Worm (Caenorhabditis elegans) whole organism, young adult: Measurements from ENCODE around the gene clec-10.

Experiments
- B0261.1 ChIP-seq: sonication (generic microtip); optimal IDR thresholded peaks from 2 replicates; lab custom pipeline; 2016; ENCODE audit warnings: mild to moderate bottlenecking, missing genetic modification characterization, moderate library complexity, missing compliant biosample characterization
- C06A6.2 ChIP-seq: fragments of 200-800 bp; sonication (Bioruptor generic); conservative IDR thresholded peaks from 2 replicates; pipeline ENCODE4 v1.3.6; 2022; ENCODE audit warnings: missing genetic modification characterization, missing compliant biosample characterization
- F10E7.11 ChIP-seq: sonication (generic microtip); optimal IDR thresholded peaks from 2 replicates; lab custom pipeline; 2017; ENCODE audit warnings: mild to moderate bottlenecking, missing genetic modification characterization, moderate library complexity, missing compliant biosample characterization
- F22D6.2 ChIP-seq: sonication (generic microtip); optimal IDR thresholded peaks from 2 replicates; lab custom pipeline; 2016; ENCODE audit warnings: mild to moderate bottlenecking, missing genetic modification characterization, missing compliant biosample characterization
- F23B12.7 ChIP-seq: sonication (generic microtip); optimal IDR thresholded peaks from 2 replicates; lab custom pipeline; 2017; ENCODE audit warnings: missing genetic modification characterization, mild to moderate bottlenecking, missing compliant biosample characterization, antibody characterized with exemption, moderate library complexity; ENCODE audit not compliant: insufficient read depth
- F37B4.10 ChIP-seq: fragments of 200-800 bp; sonication (Bioruptor generic); IDR thresholded peaks from 2 replicates; pipeline ENCODE4 v1.3.6; 2022; ENCODE audit warnings: missing genetic modification characterization, missing compliant biosample characterization
- F52B5.7 ChIP-seq: sonication (generic microtip); optimal IDR thresholded peaks from 2 replicates; lab custom pipeline; 2016; ENCODE audit warnings: mild to moderate bottlenecking, missing genetic modification characterization, missing compliant biosample characterization
- T26A5.8 ChIP-seq: sonication (generic microtip); optimal IDR thresholded peaks from 2 replicates; lab custom pipeline; 2016; ENCODE audit warnings: missing genetic modification characterization, missing compliant biosample characterization
- Y53F4B.3 ChIP-seq: fragments of 200-800 bp; sonication (Bioruptor generic); IDR thresholded peaks from 2 replicates; pipeline ENCODE4 v1.3.6; 2022; ENCODE audit warnings: missing genetic modification reagents, missing genetic modification characterization, missing compliant biosample characterization
- Y79H2A.3 ChIP-seq: fragments of 200-800 bp; sonication (Bioruptor generic); conservative IDR thresholded peaks from 2 replicates; pipeline ENCODE4 v1.3.6; 2022; ENCODE audit warnings: missing genetic modification reagents, missing genetic modification characterization, missing compliant biosample characterization
- ZK185.1 ChIP-seq: sonication (generic microtip); optimal IDR thresholded peaks from 2 replicates; lab custom pipeline; 2016; ENCODE audit warnings: mild to moderate bottlenecking, missing genetic modification characterization, missing compliant biosample characterization; ENCODE audit not compliant: poor library complexity, severe bottlenecking
- akir-1 ChIP-seq: fragments of 200-800 bp; sonication (Bioruptor generic); optimal IDR thresholded peaks from 2 replicates; lab custom pipeline; 2018; ENCODE audit warnings: mild to moderate bottlenecking, missing genetic modification characterization, moderate library complexity, missing compliant biosample characterization
- bed-2 ChIP-seq: fragments of 200-800 bp; sonication (Bioruptor generic); IDR thresholded peaks from 2 replicates; pipeline ENCODE4 v1.3.6; 2022; ENCODE audit warnings: missing genetic modification reagents, missing genetic modification characterization, missing compliant biosample characterization
- cebp-2 ChIP-seq: fragments of 200-800 bp; sonication (Bioruptor generic); IDR thresholded peaks from 2 replicates; pipeline ENCODE4 v1.3.6; 2022; ENCODE audit warnings: missing genetic modification characterization, missing compliant biosample characterization
- ceh-100 ChIP-seq: fragments of 200-800 bp; sonication (Bioruptor generic); IDR thresholded peaks from 2 replicates; pipeline ENCODE4 v1.3.6; 2022; ENCODE audit warnings: missing genetic modification reagents, missing genetic modification characterization, missing compliant biosample characterization
- ceh-40 ChIP-seq: fragments of 200-800 bp; sonication (Bioruptor generic); IDR thresholded peaks from 2 replicates; pipeline ENCODE4 v1.3.6; 2022; ENCODE audit warnings: missing genetic modification characterization, missing compliant biosample characterization
- ceh-91 ChIP-seq: fragments of 200-800 bp; sonication (Bioruptor generic); IDR thresholded peaks from 2 replicates; pipeline ENCODE4 v1.3.6; 2022; ENCODE audit warnings: missing genetic modification reagents, missing genetic modification characterization, missing compliant biosample characterization
- chd-7 ChIP-seq: sonication (generic microtip); optimal IDR thresholded peaks from 2 replicates; lab custom pipeline; 2016; ENCODE audit warnings: mild to moderate bottlenecking, missing genetic modification characterization, moderate library complexity, missing compliant biosample characterization
- egrh-3 ChIP-seq: fragments of 200-800 bp; sonication (Bioruptor generic); IDR thresholded peaks from 2 replicates; pipeline ENCODE4 v1.3.6; 2022; ENCODE audit warnings: missing genetic modification reagents, missing genetic modification characterization, missing compliant biosample characterization
- ekl-4 ChIP-seq: fragments of 200-800 bp; sonication (Bioruptor generic); IDR thresholded peaks from 2 replicates; pipeline ENCODE4 v1.3.6; 2022; ENCODE audit warnings: missing genetic modification reagents, missing genetic modification characterization, missing compliant biosample characterization
- hmg-1.2 ChIP-seq: fragments of 200-800 bp; sonication (Bioruptor generic); IDR thresholded peaks from 2 replicates; pipeline ENCODE4 v1.3.6; 2022; ENCODE audit warnings: missing genetic modification reagents, missing genetic modification characterization, missing compliant biosample characterization
- hmg-20 ChIP-seq: fragments of 200-800 bp; sonication (Bioruptor generic); IDR thresholded peaks from 2 replicates; pipeline ENCODE4 v1.3.6; 2022; ENCODE audit warnings: missing genetic modification reagents, missing genetic modification characterization, missing compliant biosample characterization
- hsf-1 ChIP-seq: fragments of 200-800 bp; sonication (Bioruptor generic); IDR thresholded peaks from 2 replicates; pipeline ENCODE4 v1.3.6; 2022; ENCODE audit warnings: missing genetic modification reagents, missing genetic modification characterization, missing compliant biosample characterization
- lin-54 ChIP-seq: fragments of 200-800 bp; sonication (Bioruptor generic); optimal IDR thresholded peaks from 2 replicates; lab custom pipeline; 2018; ENCODE audit warnings: mild to moderate bottlenecking, missing genetic modification characterization, missing compliant biosample characterization
- madf-10 ChIP-seq: sonication (generic microtip); optimal IDR thresholded peaks from 2 replicates; lab custom pipeline; 2016; ENCODE audit warnings: mild to moderate bottlenecking, missing genetic modification characterization, missing compliant biosample characterization
- mcd-1 ChIP-seq: fragments of 200-800 bp; sonication (Bioruptor generic); IDR thresholded peaks from 2 replicates; pipeline ENCODE4 v1.3.6; 2022; ENCODE audit warnings: missing genetic modification reagents, missing genetic modification characterization, missing compliant biosample characterization
- mxl-1 ChIP-seq: sonication (generic microtip); optimal IDR thresholded peaks from 2 replicates; lab custom pipeline; 2016; ENCODE audit warnings: missing genetic modification characterization, missing compliant biosample characterization
- pha-4 ChIP-seq: fragments of 150-350 bp; sonication (generic microtip); optimal IDR thresholded peaks from 2 replicates; lab custom pipeline; 2014; ENCODE audit warnings: missing biosample characterization, missing genetic modification reagents, missing genetic modification characterization
- repo-1 ChIP-seq: sonication (generic microtip); optimal IDR thresholded peaks from 2 replicates; lab custom pipeline; 2017; ENCODE audit warnings: mild to moderate bottlenecking, missing genetic modification characterization, missing compliant biosample characterization
- snpc-1.1 ChIP-seq: sonication (generic microtip); optimal IDR thresholded peaks from 2 replicates; lab custom pipeline; 2017; ENCODE audit warnings: missing genetic modification characterization, mild to moderate bottlenecking, missing compliant biosample characterization, antibody characterized with exemption, moderate library complexity, missing genotype, missing genetic modification reagents; ENCODE audit not compliant: insufficient read depth
- snpc-3.4 ChIP-seq: sonication (generic microtip); optimal IDR thresholded peaks from 2 replicates; lab custom pipeline; 2017; ENCODE audit warnings: missing genetic modification characterization, mild to moderate bottlenecking, missing compliant biosample characterization, antibody characterized with exemption, moderate library complexity, missing genotype, missing genetic modification reagents
- unc-130 ChIP-seq: sonication (generic microtip); optimal IDR thresholded peaks from 2 replicates; lab custom pipeline; 2016; ENCODE audit warnings: missing genetic modification reagents, missing genetic modification characterization, missing compliant biosample characterization
- xnd-1 ChIP-seq: sonication (generic microtip); optimal IDR thresholded peaks from 2 replicates; lab custom pipeline; 2016; ENCODE audit warnings: missing genotype, missing genetic modification reagents, missing genetic modification characterization, missing compliant biosample characterization
- zfh-2 ChIP-seq: fragments of 200-800 bp; sonication (Bioruptor generic); conservative IDR thresholded peaks from 2 replicates; pipeline ENCODE4 v1.3.6; 2022; ENCODE audit warnings: missing genetic modification reagents, missing genetic modification characterization, missing compliant biosample characterization
- ztf-22 ChIP-seq: fragments of 200-800 bp; sonication (Bioruptor generic); optimal IDR thresholded peaks from 2 replicates; lab custom pipeline; 2018; ENCODE audit warnings: mild to moderate bottlenecking, missing genetic modification characterization, moderate library complexity, missing compliant biosample characterization
- ztf-28 ChIP-seq: fragments of 200-800 bp; sonication (Bioruptor generic); IDR thresholded peaks from 2 replicates; pipeline ENCODE4 v1.3.6; 2022; ENCODE audit warnings: missing genetic modification reagents, missing genetic modification characterization, missing compliant biosample characterization
- ztf-6 ChIP-seq: fragments of 200-800 bp; sonication (Bioruptor generic); IDR thresholded peaks from 2 replicates; pipeline ENCODE4 v1.3.6; 2022; ENCODE audit warnings: missing genetic modification reagents, missing genetic modification characterization, missing compliant biosample characterization

The clec-10 gene

DNA sequence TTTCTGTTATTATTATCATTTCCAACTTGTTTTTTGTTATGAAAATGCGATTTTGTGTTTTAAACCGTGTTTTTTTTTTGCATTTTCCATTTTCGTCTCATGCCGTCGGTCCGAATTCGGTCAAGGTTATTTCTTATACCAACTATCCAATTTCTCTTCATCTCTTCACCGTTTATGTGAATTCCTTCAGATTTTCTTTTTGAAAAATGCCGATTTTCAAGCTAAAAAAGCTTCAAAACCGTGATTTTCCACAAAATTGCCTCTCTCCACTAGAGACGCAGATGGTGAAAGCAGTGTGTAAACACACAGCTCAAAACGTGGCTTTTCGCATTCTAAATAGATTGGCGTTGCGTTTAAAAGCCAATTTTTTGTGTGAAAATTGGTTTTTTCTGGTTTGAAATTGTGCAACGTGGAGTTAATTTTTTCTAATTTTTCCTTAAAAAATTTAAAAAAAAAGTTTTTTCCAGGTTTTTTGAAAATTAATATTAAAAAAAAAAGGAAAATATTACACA is 14.6 kb upstream of the clec-10 start:
- no peak for TF ChIP-seq ztf-6
- TF ChIP-seq hmg-1.2 (GFP tag; lab: Robert Waterston, UW): peak; percentile 46; the same call in 1 of the 2 replicates
- no peak for TF ChIP-seq hmg-20 (GFP tag; lab: Robert Waterston, UW)
- TF ChIP-seq madf-10: no peak
- TF ChIP-seq B0261.1 (tag; lab: Kevin White, UChicago): no peak
- TF ChIP-seq bed-2 (GFP tag; lab: Robert Waterston, UW): no peak
- TF ChIP-seq unc-130 (GFP tag; lab: Kevin White, UChicago): no peak
- no peak for TF ChIP-seq F52B5.7 (tag; lab: Kevin White, UChicago)

DNA sequence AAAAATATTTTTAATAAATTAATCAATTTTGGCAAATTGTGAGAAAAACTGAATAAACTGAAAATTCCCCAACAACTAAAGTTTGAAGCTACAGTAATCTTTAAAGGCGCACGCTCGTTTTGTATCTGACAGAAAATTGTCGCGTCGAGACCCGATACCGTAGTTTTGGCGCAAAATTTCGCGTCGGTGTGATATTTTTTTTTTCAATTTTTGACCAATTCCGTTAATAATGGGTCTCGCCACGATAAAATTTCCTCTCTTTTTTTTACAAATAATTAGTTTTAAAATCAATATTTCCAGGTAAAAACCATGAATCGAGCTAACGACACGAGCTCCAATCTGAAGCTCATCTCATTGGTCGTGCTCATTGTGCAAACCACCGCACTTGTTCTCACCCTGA is 13.9 kb upstream of the clec-10 start, which contains the start of gene nstp-4:
nstp-4 (plus strand) TSS at position 301 of the 400 bp plus-strand sequence.
- no peak for TF ChIP-seq egrh-3 (GFP tag; lab: Robert Waterston, UW)
- TF ChIP-seq Y53F4B.3: no peak
- TF ChIP-seq ceh-100: no peak
- no peak for TF ChIP-seq snpc-3.4 (tag; lab: Kevin White, UChicago)
- no peak for TF ChIP-seq F22D6.2 (tag; lab: Kevin White, UChicago)
- TF ChIP-seq ztf-6: no peak
- TF ChIP-seq xnd-1 (tag; lab: Kevin White, UChicago): no peak
- TF ChIP-seq ceh-91 (GFP tag; lab: Robert Waterston, UW): no peak
- TF ChIP-seq pha-4 (tag; lab: Kevin White, UChicago): no peak
- no peak for TF ChIP-seq lin-54
- TF ChIP-seq repo-1 (tag; lab: Kevin White, UChicago): no peak
- TF ChIP-seq ceh-40: no peak
- TF ChIP-seq cebp-2 (GFP tag; lab: Robert Waterston, UW): no peak
- TF ChIP-seq, all 124 proteins: peak for 0

DNA sequence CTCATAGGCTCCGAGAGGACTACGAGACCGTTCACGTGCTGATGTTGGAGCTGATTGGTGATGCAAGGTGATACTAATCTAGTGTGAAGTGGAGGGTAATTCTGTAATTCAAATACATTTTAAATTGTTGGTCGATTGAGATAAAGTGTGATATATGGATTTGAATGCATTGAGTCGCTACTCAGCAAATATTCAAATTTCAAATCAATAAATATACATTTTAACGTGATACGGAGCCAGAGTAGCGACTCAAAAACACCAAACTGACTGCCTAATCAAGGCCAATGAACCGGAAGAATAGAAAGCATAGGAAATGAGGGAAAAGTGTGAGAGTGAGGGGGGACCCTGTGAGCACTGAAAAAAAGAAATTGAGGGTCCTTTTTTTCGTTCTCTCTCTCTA is 3.2 kb upstream of the clec-10 start, which contains the start of gene C03H5.6:
C03H5.6 (minus strand) TSS at position 101 of the 400 bp plus-strand sequence.
- TF ChIP-seq zfh-2 (GFP tag; lab: Robert Waterston, UW) (0 out of 2 replicates have a peak, but pooled peaks have one; percentile 33), hmg-20 (GFP tag; lab: Robert Waterston, UW) (no peak)

DNA sequence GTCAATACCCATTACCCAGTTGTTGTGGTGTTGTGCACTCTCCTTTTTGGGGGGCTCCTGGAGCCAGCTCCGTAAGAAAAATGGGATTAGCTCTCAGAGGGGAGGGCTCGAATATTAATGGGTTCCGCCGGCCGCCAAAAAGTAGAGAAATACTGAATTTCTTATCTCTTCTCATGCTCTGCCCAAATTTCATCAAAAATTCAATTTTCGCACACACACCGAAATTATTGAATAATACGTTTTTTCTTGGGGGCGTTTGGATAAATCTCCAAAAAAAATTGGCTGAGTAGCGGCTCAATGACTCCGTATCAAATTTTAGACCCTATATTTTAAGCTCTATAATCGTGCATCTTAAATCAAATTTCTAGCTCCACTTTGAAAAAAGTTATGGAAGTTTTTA is 2.3 kb upstream of the clec-10 start:
- no peak for TF ChIP-seq ztf-28 (GFP tag; lab: Robert Waterston, UW)
- no peak for TF ChIP-seq F37B4.10
- no peak for TF ChIP-seq bed-2 (GFP tag; lab: Robert Waterston, UW)

DNA sequence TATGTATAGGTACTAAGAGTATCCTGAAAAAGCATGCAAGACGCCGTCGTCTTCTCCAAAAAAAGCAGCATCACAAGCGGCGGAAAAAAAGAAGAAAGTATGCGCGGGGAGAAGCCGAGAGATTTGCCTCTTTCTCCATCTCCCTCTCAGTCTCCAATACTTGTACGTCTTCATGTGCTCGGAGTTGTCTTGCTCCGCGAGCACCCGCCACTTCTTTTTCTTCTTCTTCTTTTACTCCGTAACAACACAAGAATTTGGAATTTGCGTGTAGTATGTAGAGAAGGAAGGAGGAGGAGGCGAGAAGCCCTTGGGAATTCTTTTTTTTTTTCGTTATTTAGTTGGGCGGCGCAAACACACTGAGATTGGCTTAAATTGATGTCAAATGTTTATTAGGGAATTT is 1.3 kb upstream of the clec-10 start:
- TF ChIP-seq zfh-2 (GFP tag; lab: Robert Waterston, UW) (0 out of 2 replicates have a peak, but pooled peaks have one; percentile 26), F10E7.11 (tag; lab: Kevin White, UChicago) (no peak)

DNA sequence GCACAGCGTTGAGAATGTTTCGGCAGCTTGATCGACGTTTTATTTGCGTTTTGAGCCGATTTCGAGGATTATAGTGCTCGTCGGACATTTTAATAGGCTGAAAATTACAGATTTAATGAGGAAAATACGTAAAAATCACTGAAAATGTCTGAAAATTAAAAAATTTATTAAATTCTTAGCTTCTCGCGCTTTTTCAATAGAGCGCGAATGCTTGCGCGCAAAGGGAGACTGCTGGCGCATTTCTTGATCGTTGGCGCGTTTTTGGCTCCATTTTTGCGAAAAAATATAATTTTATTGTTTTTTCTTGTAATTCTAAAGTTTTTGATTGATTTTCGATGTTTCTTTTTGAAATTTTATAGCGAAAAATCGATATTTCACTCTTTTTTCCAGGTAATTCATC is 8.4 kb downstream of the clec-10 start, which contains the start of the genes dnsn-1 and C24H12.4:
dnsn-1 (minus strand) TSS at position 101 of the 400 bp plus-strand sequence.
C24H12.4 (plus strand) TSS at position 391 of the 400 bp plus-strand sequence.
- TF ChIP-seq chd-7 (no peak), repo-1 (tag; lab: Kevin White, UChicago) (peak; percentile 63), cebp-2 (GFP tag; lab: Robert Waterston, UW) (no peak), F52B5.7 (tag; lab: Kevin White, UChicago) (no peak), Y79H2A.3 (GFP tag; lab: Robert Waterston, UW) (no peak), mcd-1 (peak; percentile 99), F22D6.2 (tag; lab: Kevin White, UChicago) (peak; percentile 12), F23B12.7 (tag; lab: Kevin White, UChicago) (peak; percentile 31), mxl-1 (tag; lab: Kevin White, UChicago) (no peak), akir-1 (GFP tag; lab: Kevin White, UChicago) (no peak), hsf-1 (GFP tag; lab: Robert Waterston, UW) (0 out of 2 replicates have a peak, but pooled peaks have one; percentile 12), ceh-91 (GFP tag; lab: Robert Waterston, UW) (peak; percentile 13; the same call in 1 of the 2 replicates), C06A6.2 (GFP tag; lab: Robert Waterston, UW) (peak; percentile 48; the same call in 1 of the 2 replicates), egrh-3 (GFP tag; lab: Robert Waterston, UW) (no peak), ztf-22 (GFP tag; lab: Kevin White, UChicago) (no peak), T26A5.8 (tag; lab: Kevin White, UChicago) (no peak), snpc-1.1 (tag; lab: Kevin White, UChicago) (no peak), zfh-2 (GFP tag; lab: Robert Waterston, UW) (0 out of 2 replicates have a peak, but pooled peaks have one; percentile 28), ZK185.1 (tag; lab: Kevin White, UChicago) (peak; percentile 87), ekl-4 (GFP tag; lab: Robert Waterston, UW) (peak; percentile 69)
